Worm (Caenorhabditis elegans) whole organism, young adult: ENCODE results near the gene F54E2.2.

Experiments
- F33H1.4 ChIP-seq: fragments of 200-800 bp; sonication (Bioruptor generic); IDR thresholded peaks from 2 replicates; pipeline ENCODE4 v1.3.6; 2022; ENCODE audit warnings: missing genetic modification reagents, missing genetic modification characterization, missing compliant biosample characterization
- K12H6.12 ChIP-seq: fragments of 200-800 bp; sonication (Bioruptor generic); optimal IDR thresholded peaks from 2 replicates; lab custom pipeline; 2018; ENCODE audit warnings: mild to moderate bottlenecking, missing genetic modification characterization, missing compliant biosample characterization
- lin-54 ChIP-seq: fragments of 200-800 bp; sonication (Bioruptor generic); optimal IDR thresholded peaks from 2 replicates; lab custom pipeline; 2018; ENCODE audit warnings: mild to moderate bottlenecking, missing genetic modification characterization, missing compliant biosample characterization
- pha-4 ChIP-seq: fragments of 150-350 bp; sonication (generic microtip); optimal IDR thresholded peaks from 2 replicates; lab custom pipeline; 2014; ENCODE audit warnings: missing biosample characterization, missing genetic modification reagents, missing genetic modification characterization

DNA sequence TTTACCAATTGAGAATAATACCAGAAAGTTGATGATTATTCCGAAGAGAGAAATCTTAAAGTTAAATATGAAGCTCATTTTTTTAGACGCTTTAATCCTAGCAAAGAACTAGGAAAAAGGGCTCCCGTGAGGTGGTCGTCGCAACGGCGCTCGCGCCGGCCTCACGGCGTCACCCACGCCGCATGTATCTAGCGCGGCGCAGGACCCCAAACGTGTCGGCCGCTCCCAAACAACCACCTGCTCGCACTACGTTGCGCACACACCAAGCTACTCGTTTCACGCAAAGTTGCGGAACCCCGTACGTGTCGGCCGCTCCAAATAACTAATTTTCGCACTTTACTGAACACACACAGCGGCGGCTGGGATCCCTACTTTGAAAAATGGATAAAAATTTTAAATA is 49.7 kb upstream of the F54E2.2 start:
- no peak for TF ChIP-seq lin-54 (GFP tag; lab: Kevin White, UChicago)
- TF ChIP-seq F33H1.4 (GFP tag; lab: Robert Waterston, UW), result no peak
- no peak for TF ChIP-seq K12H6.12 (tag; lab: Kevin White, UChicago)
- TF ChIP-seq pha-4, result no peak
